Fruit fly (Drosophila melanogaster): ENCODE measurements around the gene CG18088.

The CG18088 gene

DNA sequence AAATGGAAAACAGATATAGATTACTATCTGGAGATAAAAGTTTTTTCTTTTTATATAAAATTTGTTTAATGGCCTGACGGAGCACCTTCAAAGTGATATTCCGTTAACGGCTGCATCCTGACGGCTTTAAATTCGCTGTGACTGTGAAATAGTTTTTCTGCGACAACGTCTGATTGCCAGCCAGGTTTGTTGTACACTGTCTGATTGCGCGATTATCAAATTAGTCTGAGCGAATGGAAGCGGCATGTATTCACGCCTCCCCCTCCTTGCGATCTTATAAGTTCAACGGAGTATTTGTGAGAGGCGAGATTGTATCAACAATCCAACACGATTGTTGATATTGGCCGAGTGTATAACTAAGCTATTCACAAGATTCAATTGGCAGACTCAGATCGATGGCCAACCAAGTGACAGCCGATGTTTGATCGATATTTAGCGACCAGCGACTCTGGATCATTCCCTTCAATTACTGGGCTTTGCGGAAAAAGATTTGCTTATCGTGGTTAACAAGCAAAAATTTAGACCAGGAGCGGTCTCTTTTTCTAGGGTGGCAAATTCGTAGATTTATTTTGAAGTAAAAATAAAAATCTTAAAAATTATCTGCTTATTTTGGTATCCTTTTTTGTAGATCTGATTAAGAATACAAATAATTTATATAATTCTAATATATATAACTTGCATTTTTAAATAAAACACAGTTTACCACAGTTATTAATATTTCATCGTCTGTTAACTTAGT, 11.6 kb upstream of the CG18088 start (continued):
- TF ChIP-seq CG6791 (GFP tag; IDR thresholded peaks at IDR 0.05; ENCODE audit: partially characterized antibody) (no peak), CG4282 (GFP tag; optimal IDR thresholded peaks at IDR 0.05) (no peak), CG10959 (GFP tag; IDR thresholded peaks at IDR 0.05) (no peak), CG18476 (GFP tag; optimal IDR thresholded peaks at IDR 0.05) (no peak), Atf3 (GFP tag; optimal IDR thresholded peaks at IDR 0.05) (no peak), Asciz (GFP tag; optimal IDR thresholded peaks at IDR 0.05) (no peak), CG9876 (GFP tag; optimal IDR thresholded peaks at IDR 0.05) (no peak), luna (GFP tag; optimal IDR thresholded peaks at IDR 0.05) (no peak), CG8765 (GFP tag; IDR thresholded peaks at IDR 0.05) (no peak), trh (GFP tag; optimal IDR thresholded peaks at IDR 0.05) (no peak), CG4730 (GFP tag; IDR thresholded peaks at IDR 0.05) (no peak), danr (GFP tag; IDR thresholded peaks at IDR 0.05) (no peak), insv (GFP tag; optimal IDR thresholded peaks at IDR 0.05) (no peak), slou (GFP tag; optimal IDR thresholded peaks at IDR 0.05) (no peak), gem (tag; optimal IDR thresholded peaks at IDR 0.05) (peak; percentile 38), wor (GFP tag; IDR thresholded peaks at IDR 0.05) (no peak), CG3847 (GFP tag; IDR thresholded peaks at IDR 0.05) (0 out of 2 replicates have a peak, but pooled peaks have one; percentile 26), CG7839 (tag; optimal IDR thresholded peaks at IDR 0.05) (no peak), CG8924 (tag; optimal IDR thresholded peaks at IDR 0.05) (no peak), CG42726 (GFP tag; IDR thresholded peaks at IDR 0.05; ENCODE audit: partially characterized antibody) (no peak), schlank (tag; optimal IDR thresholded peaks at IDR 0.05) (peak; percentile 18), CG32532 (GFP tag; IDR thresholded peaks at IDR 0.05) (peak; percentile 46; the same call in 1 of the 2 replicates), CG7372 (GFP tag; IDR thresholded peaks at IDR 0.05) (no peak), CG14710 (tag; optimal IDR thresholded peaks at IDR 0.05) (no peak), CG18599 (GFP tag; optimal IDR thresholded peaks at IDR 0.05) (peak; percentile 38), CG2120 (GFP tag; optimal IDR thresholded peaks at IDR 0.05) (peak; percentile 27), Xbp1 (GFP tag; optimal IDR thresholded peaks at IDR 0.05) (no peak), CG11504 (tag; optimal IDR thresholded peaks at IDR 0.05) (peak; percentile 16), CG15601 (tag; optimal IDR thresholded peaks at IDR 0.05) (no peak), dysf (GFP tag; IDR thresholded peaks at IDR 0.05) (no peak), sim (GFP tag; IDR thresholded peaks at IDR 0.05) (no peak), Hey (tag; optimal IDR thresholded peaks at IDR 0.05) (no peak), chm (GFP tag; IDR thresholded peaks at IDR 0.05) (no peak), row (GFP tag; IDR thresholded peaks at IDR 0.05) (peak; percentile 38; the same call in 2 of the 3 replicates), al (GFP tag; IDR thresholded peaks at IDR 0.05) (no peak), sens-2 (GFP tag; IDR thresholded peaks at IDR 0.05) (no peak), pho (GFP tag; optimal IDR thresholded peaks at IDR 0.05) (no peak), CG30431 (GFP tag; optimal IDR thresholded peaks at IDR 0.05) (no peak), HmgZ (tag; optimal IDR thresholded peaks at IDR 0.05) (no peak), slbo (GFP tag; IDR thresholded peaks at IDR 0.05) (peak; percentile 53), Poxn (GFP tag; IDR thresholded peaks at IDR 0.05) (no peak), grau (tag; optimal IDR thresholded peaks at IDR 0.05) (peak; percentile 29), Dip2 (GFP tag; IDR thresholded peaks at IDR 0.05) (no peak), dimm (GFP tag; IDR thresholded peaks at IDR 0.05) (no peak), B-H1 (GFP tag; IDR thresholded peaks at IDR 0.05) (no peak), dm (GFP tag; optimal IDR thresholded peaks at IDR 0.05) (no peak), tgo (GFP tag; IDR thresholded peaks at IDR 0.05) (no peak), CG7271 (tag; optimal IDR thresholded peaks at IDR 0.05) (no peak), NC2α (GFP tag; optimal IDR thresholded peaks at IDR 0.05) (no peak), hb (GFP tag; IDR thresholded peaks at IDR 0.05; ENCODE audit: partially characterized antibody) (no peak)

Data from whole organism, embryonic.